Worm (Caenorhabditis elegans): ENCODE results near the gene C06B3.7.

DNA sequence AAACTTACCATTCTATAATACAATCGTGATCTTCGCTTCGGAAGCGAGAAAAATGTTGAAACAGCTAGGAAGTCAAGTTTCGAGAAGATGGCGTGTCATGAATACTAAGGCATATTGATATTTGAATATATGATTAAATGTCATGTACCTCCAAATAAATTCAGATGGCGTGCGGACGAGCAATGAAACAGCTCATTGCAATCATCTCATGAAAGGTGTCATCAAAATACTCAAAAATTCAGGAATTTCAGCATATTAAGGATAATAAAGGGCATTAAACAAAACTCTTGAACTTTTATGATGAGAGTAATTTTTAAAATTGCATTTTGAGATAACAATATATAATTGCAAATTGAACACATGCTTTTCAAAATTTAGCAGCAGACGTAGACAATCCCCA lies 5.9 kb downstream of the C06B3.7 start, which contains the start of gene gcy-32:
- no peak for TF ChIP-seq ceh-82 (tag; optimal IDR thresholded peaks at IDR 0.05)
- no peak for TF ChIP-seq lin-39 (tag; optimal IDR thresholded peaks at IDR 0.05)
- TF ChIP-seq fkh-10 (GFP tag; optimal IDR thresholded peaks at IDR 0.05), result no peak
- TF ChIP-seq elt-3 (tag; optimal IDR thresholded peaks at IDR 0.05), result no peak
- no peak for TF ChIP-seq ama-1 (optimal IDR thresholded peaks at IDR 0.05)
- TF ChIP-seq ceh-9 (tag; optimal IDR thresholded peaks at IDR 0.05), result no peak
- no peak for TF ChIP-seq fkh-2 (tag; optimal IDR thresholded peaks at IDR 0.05)
- no peak for TF ChIP-seq nfya-1 (tag; optimal IDR thresholded peaks at IDR 0.05; ENCODE audit: insufficient read depth)
- TF ChIP-seq ztf-4 (tag; optimal IDR thresholded peaks at IDR 0.05), result no peak
- no peak for TF ChIP-seq ztf-11 (tag; optimal IDR thresholded peaks at IDR 0.05)
- no peak for TF ChIP-seq fos-1 (tag; optimal IDR thresholded peaks at IDR 0.05)
- no peak for TF ChIP-seq tbx-2 (tag; optimal IDR thresholded peaks at IDR 0.05)
- TF ChIP-seq egl-27 (tag; optimal IDR thresholded peaks at IDR 0.05), result no peak
- TF ChIP-seq jun-1 (tag; optimal IDR thresholded peaks at IDR 0.05), result no peak

All from whole organism, L3 larva.